Worm (Caenorhabditis elegans) whole organism, mixed stage, embryonic: Measurements from ENCODE around the gene nep-21.

Source experiments
- nhr-76 ChIP-seq: sonication (generic microtip); optimal IDR thresholded peaks from 2 replicates; lab custom pipeline; 2017; ENCODE audit warnings: missing biosample characterization, missing genetic modification characterization
- unc-62 ChIP-seq: fragments of 150-350 bp; optimal IDR thresholded peaks from 2 replicates; lab custom pipeline; 2014; ENCODE audit warnings: missing biosample characterization, missing genetic modification reagents, missing genetic modification characterization

DNA sequence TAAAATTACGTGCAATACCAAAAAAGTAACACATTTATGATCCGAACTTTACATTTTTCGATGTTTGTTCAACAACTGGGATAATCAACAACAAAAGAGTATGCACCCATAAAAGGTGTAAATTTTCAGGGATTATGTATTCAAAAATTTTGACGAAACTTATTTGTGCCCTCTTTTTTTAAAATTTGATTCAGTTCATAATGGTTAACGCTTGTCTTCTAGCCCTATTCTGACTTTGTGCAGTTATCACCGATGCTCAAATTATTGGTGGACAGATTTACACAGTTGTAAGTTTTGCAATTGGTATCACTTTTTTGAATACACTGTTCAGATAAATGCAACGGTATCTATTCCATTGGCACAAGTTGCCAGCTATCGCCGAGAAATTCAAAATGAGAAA, 22.4 kb upstream of the nep-21 start, which contains the start of gene K02E11.6:
- TF ChIP-seq unc-62 (GFP tag; lab: Kevin White, UChicago) (no peak), nhr-76 (tag; lab: Kevin White, UChicago) (no peak)
